Fruit fly (Drosophila melanogaster) whole organism, wandering third instar larva: ENCODE measurements around the gene CG14135.

ENCODE experiments used
- Abd-B ChIP-seq: fragments of >200 bp; optimal IDR thresholded peaks from 2 replicates; lab custom pipeline; 2017; ENCODE audit warnings: missing biosample characterization, missing genetic modification characterization
- CG32264 ChIP-seq: fragments of 200-800 bp; sonication (Bioruptor generic); optimal IDR thresholded peaks from 2 replicates; lab custom pipeline; 2016; ENCODE audit warnings: missing biosample characterization, missing genetic modification characterization
- Dfd ChIP-seq: fragments of >200 bp; optimal IDR thresholded peaks from 2 replicates; lab custom pipeline; 2017; ENCODE audit warnings: missing biosample characterization, missing genetic modification characterization
- Dif ChIP-seq: fragments of 200-275, 200-300 bp; sonication (Bioruptor generic); optimal IDR thresholded peaks from 2 replicates; lab custom pipeline; 2018; ENCODE audit warnings: missing biosample characterization, missing genetic modification characterization; ENCODE audit not compliant: partially characterized antibody
- HLH106 ChIP-seq: fragments of 200-800 bp; optimal IDR thresholded peaks from 3 replicates; lab custom pipeline; 2019; ENCODE audit warnings: missing biosample characterization, mild to moderate bottlenecking, missing genetic modification characterization, moderate library complexity
- Hnf4 ChIP-seq: fragments of 200-800 bp; sonication (Bioruptor generic); optimal IDR thresholded peaks from 2 replicates; lab custom pipeline; 2016; ENCODE audit warnings: missing biosample characterization, mild to moderate bottlenecking, missing genetic modification characterization
- Hr78 ChIP-seq: fragments of >200 bp; optimal IDR thresholded peaks from 2 replicates; lab custom pipeline; 2017; ENCODE audit warnings: missing biosample characterization, missing genetic modification characterization
- Jra ChIP-seq: sonication (Bioruptor generic); optimal IDR thresholded peaks from 2 replicates; lab custom pipeline; 2016; ENCODE audit warnings: missing biosample characterization, missing genetic modification characterization
- Mio ChIP-seq: sonication (Bioruptor generic); optimal IDR thresholded peaks from 2 replicates; lab custom pipeline; 2016; ENCODE audit warnings: missing biosample characterization, missing genetic modification characterization
- Myc ChIP-seq: fragments of >200 bp; optimal IDR thresholded peaks from 2 replicates; lab custom pipeline; 2017
- OdsH ChIP-seq: fragments of 200-800 bp; sonication (Bioruptor generic); optimal IDR thresholded peaks from 2 replicates; lab custom pipeline; 2016; ENCODE audit warnings: missing biosample characterization, mild to moderate bottlenecking, missing genetic modification characterization
- Rel ChIP-seq, 2 experiments: fragments of 200-800 bp; sonication (Bioruptor generic) in 1 of 2; optimal IDR thresholded peaks; 2 replicates in 1 of 2; 3 replicates in 1 of 2; lab custom pipeline; 2016 to 2019; ENCODE audit warnings: mild to moderate bottlenecking in 2 of 2, missing biosample characterization in 2 of 2, missing genetic modification characterization in 2 of 2, moderate library complexity in 1 of 2
- Vsx2 ChIP-seq: fragments of 200-300, 225-300 bp; sonication (Bioruptor generic); optimal IDR thresholded peaks from 2 replicates; lab custom pipeline; 2018; ENCODE audit warnings: missing biosample characterization, missing genetic modification characterization; ENCODE audit not compliant: partially characterized antibody
- br ChIP-seq: fragments of 200-800 bp; sonication (Bioruptor generic); optimal IDR thresholded peaks from 2 replicates; lab custom pipeline; 2016; ENCODE audit warnings: missing biosample characterization, missing genetic modification characterization
- brk ChIP-seq: fragments of 200-800 bp; sonication (Bioruptor generic); optimal IDR thresholded peaks from 2 replicates; lab custom pipeline; 2016; ENCODE audit warnings: missing biosample characterization, mild to moderate bottlenecking, missing genetic modification characterization
- dl ChIP-seq, 2 experiments: fragments of 175-275, 200-275 bp in 1 of 2; fragments of 200-275 bp in 1 of 2; sonication (Bioruptor generic); optimal IDR thresholded peaks; lab custom pipeline; 2018; ENCODE audit warnings: mild to moderate bottlenecking in 2 of 2, missing biosample characterization in 2 of 2, missing genetic modification characterization in 2 of 2, moderate library complexity in 2 of 2; ENCODE audit not compliant: partially characterized antibody in 2 of 2, insufficient read depth in 1 of 2
- dmrt93B ChIP-seq: fragments of 200-800 bp; sonication (Bioruptor generic); optimal IDR thresholded peaks from 2 replicates; lab custom pipeline; 2018; ENCODE audit warnings: missing biosample characterization, mild to moderate bottlenecking, missing genetic modification characterization
- dsf ChIP-seq: sonication (Bioruptor generic); optimal IDR thresholded peaks from 2 replicates; lab custom pipeline; 2016; ENCODE audit warnings: missing biosample characterization, missing genetic modification characterization, borderline replicate concordance
- fru ChIP-seq: fragments of 200-800 bp; sonication (Bioruptor generic); optimal IDR thresholded peaks from 3 replicates; lab custom pipeline; 2016; ENCODE audit warnings: missing biosample characterization, mild to moderate bottlenecking, missing genetic modification characterization
- h ChIP-seq: fragments of 200-800 bp; sonication (Bioruptor generic); optimal IDR thresholded peaks from 3 replicates; lab custom pipeline; 2016; ENCODE audit warnings: missing biosample characterization, mild to moderate bottlenecking, missing genetic modification characterization
- jim ChIP-seq: fragments of 175-275, 200-325 bp; sonication (Bioruptor generic); optimal IDR thresholded peaks from 2 replicates; lab custom pipeline; 2016; ENCODE audit warnings: missing biosample characterization, mild to moderate bottlenecking, missing genetic modification characterization
- lola ChIP-seq: fragments of >200 bp; optimal IDR thresholded peaks from 2 replicates; lab custom pipeline; 2017; ENCODE audit warnings: missing biosample characterization, missing genetic modification characterization
- pan ChIP-seq: fragments of >200 bp; optimal IDR thresholded peaks from 2 replicates; lab custom pipeline; 2017
- psq ChIP-seq: fragments of 200-800 bp; sonication (Bioruptor generic); optimal IDR thresholded peaks from 3 replicates; lab custom pipeline; 2017; ENCODE audit warnings: missing biosample characterization, mild to moderate bottlenecking, missing genetic modification characterization, moderate library complexity
- rgr ChIP-seq: fragments of 200-800 bp; sonication (Bioruptor generic); optimal IDR thresholded peaks from 3 replicates; lab custom pipeline; 2016; ENCODE audit warnings: missing biosample characterization, mild to moderate bottlenecking, missing genetic modification characterization
- sage ChIP-seq: fragments of 200-800 bp; sonication (Bioruptor generic); optimal IDR thresholded peaks from 2 replicates; lab custom pipeline; 2016; ENCODE audit warnings: missing biosample characterization, mild to moderate bottlenecking, missing genetic modification characterization
- sv ChIP-seq: fragments of 200-800 bp; sonication (Bioruptor generic); optimal IDR thresholded peaks from 3 replicates; lab custom pipeline; 2016; ENCODE audit warnings: missing biosample characterization, missing genetic modification characterization
- tai ChIP-seq: sonication (Bioruptor generic); optimal IDR thresholded peaks from 2 replicates; lab custom pipeline; 2016; ENCODE audit warnings: missing biosample characterization, missing genetic modification characterization
- usp ChIP-seq: fragments of >200 bp; optimal IDR thresholded peaks from 2 replicates; lab custom pipeline; 2017; ENCODE audit warnings: missing biosample characterization, missing genetic modification characterization
- woc ChIP-seq: sonication (Bioruptor generic); optimal IDR thresholded peaks from 2 replicates; lab custom pipeline; 2016; ENCODE audit warnings: missing biosample characterization, mild to moderate bottlenecking, missing genetic modification characterization

The CG14135 gene

dm6 chr3L:11712839-11713238 lies 21.5 kb downstream of the CG14135 start:
- no peak for TF ChIP-seq h (GFP tag; lab: Kevin White, UChicago)
- TF ChIP-seq sv: no peak
- no peak for TF ChIP-seq Jra (GFP tag; lab: Kevin White, UChicago)
- TF ChIP-seq Hr78: no peak
- TF ChIP-seq CG32264: no peak
- TF ChIP-seq lola (GFP tag; lab: Kevin White, UChicago): no peak
- no peak for TF ChIP-seq sage (GFP tag; lab: Kevin White, UChicago)
- TF ChIP-seq woc: no peak
- TF ChIP-seq OdsH (GFP tag; lab: Kevin White, UChicago): no peak
- TF ChIP-seq Dif (GFP tag; lab: Kevin White, UChicago): no peak
- no peak for TF ChIP-seq Dfd
- no peak for TF ChIP-seq dl (GFP tag; optimal IDR thresholded peaks at IDR 0.05; lab: Kevin White, UChicago; ENCODE audit: insufficient read depth in 1 of 2, partially characterized antibody in 2 of 2)
- no peak for TF ChIP-seq Hnf4 (GFP tag; lab: Kevin White, UChicago)
- TF ChIP-seq HLH106 (tag; lab: Kevin White, UChicago): no peak
- TF ChIP-seq dsf (GFP tag; lab: Kevin White, UChicago): no peak
- no peak for TF ChIP-seq tai (GFP tag; lab: Kevin White, UChicago)
- TF ChIP-seq Myc (lab: Kevin White, UChicago): no peak
- TF ChIP-seq Vsx2 (GFP tag; lab: Kevin White, UChicago): no peak
- no peak for TF ChIP-seq Abd-B (GFP tag; lab: Kevin White, UChicago)

dm6 chr3L:11715187-11715586 lies 23.8 kb downstream of the CG14135 start, which contains the start of gene CG14132:
TSS of gene CG14132 (minus strand) at chr3L:11715285.
- TF ChIP-seq Vsx2 (GFP tag; lab: Kevin White, UChicago) (no peak), rgr (no peak), HLH106 (tag; lab: Kevin White, UChicago) (no peak), Abd-B (GFP tag; lab: Kevin White, UChicago) (no peak), tai (GFP tag; lab: Kevin White, UChicago) (no peak), Dif (GFP tag; lab: Kevin White, UChicago) (peak; percentile 66), usp (GFP tag; lab: Kevin White, UChicago) (no peak), sv (no peak), dl (GFP tag; optimal IDR thresholded peaks at IDR 0.05; lab: Kevin White, UChicago; ENCODE audit: insufficient read depth in 1 of 2, partially characterized antibody in 2 of 2) (peak; percentile 11 to 34), brk (GFP tag; lab: Kevin White, UChicago) (no peak), Rel (GFP tag; optimal IDR thresholded peaks at IDR 0.05; lab: Kevin White, UChicago) (no peak), Rel (tag; optimal IDR thresholded peaks at IDR 0.05; lab: Kevin White, UChicago) (peak; percentile 3), sage (GFP tag; lab: Kevin White, UChicago) (no peak), br (no peak), dmrt93B (no peak), fru (GFP tag; lab: Kevin White, UChicago) (peak; percentile 2), Mio (GFP tag; lab: Kevin White, UChicago) (no peak), jim (GFP tag; lab: Kevin White, UChicago) (no peak), psq (GFP tag; lab: Kevin White, UChicago) (no peak), lola (GFP tag; lab: Kevin White, UChicago) (no peak)

dm6 chr3L:11716347-11716746 lies 25.0 kb downstream of the CG14135 start:
- TF ChIP-seq jim (GFP tag; lab: Kevin White, UChicago) (no peak), Dfd (peak; percentile 56)

dm6 chr3L:11716899-11717298 lies 25.5 kb downstream of the CG14135 start:
- no peak for TF ChIP-seq dmrt93B
- TF ChIP-seq pan (lab: Kevin White, UChicago): no peak
- TF ChIP-seq Hnf4 (GFP tag; lab: Kevin White, UChicago): no peak
- TF ChIP-seq Mio (GFP tag; lab: Kevin White, UChicago): no peak
- TF ChIP-seq fru (GFP tag; lab: Kevin White, UChicago): no peak
- TF ChIP-seq dl (GFP tag; optimal IDR thresholded peaks at IDR 0.05; lab: Kevin White, UChicago; ENCODE audit: insufficient read depth in 1 of 2, partially characterized antibody in 2 of 2): peak in 1 of 2 experiments; percentile 15
- TF ChIP-seq sv: no peak
- peak; percentile 37 for TF ChIP-seq h (GFP tag; lab: Kevin White, UChicago)

- TF ChIP-seq tai (GFP tag; lab: Kevin White, UChicago) (no peak), dmrt93B (no peak), Myc (lab: Kevin White, UChicago) (no peak), Mio (GFP tag; lab: Kevin White, UChicago) (no peak), fru (GFP tag; lab: Kevin White, UChicago) (no peak), usp (GFP tag; lab: Kevin White, UChicago) (no peak), Dif (GFP tag; lab: Kevin White, UChicago) (no peak), OdsH (GFP tag; lab: Kevin White, UChicago) (no peak), dl (GFP tag; optimal IDR thresholded peaks at IDR 0.05; lab: Kevin White, UChicago; ENCODE audit: insufficient read depth in 1 of 2, partially characterized antibody in 2 of 2) (no peak), br (no peak)
Measured at dm6 chr3L:11717300-11717699, 25.9 kb downstream of the CG14135 start.
